Fruit fly (Drosophila melanogaster): Measurements from ENCODE around the gene CG9360.

- TF ChIP-seq h (GFP tag; optimal IDR thresholded peaks at IDR 0.05): peak; percentile 67
- peak; percentile 75 for TF ChIP-seq Hnf4 (GFP tag; optimal IDR thresholded peaks at IDR 0.05)
- TF ChIP-seq usp (GFP tag; optimal IDR thresholded peaks at IDR 0.05): no peak
- no peak for TF ChIP-seq Myc (optimal IDR thresholded peaks at IDR 0.05)
- TF ChIP-seq psq (GFP tag; optimal IDR thresholded peaks at IDR 0.05): peak; percentile 51
- no peak for TF ChIP-seq brk (GFP tag; optimal IDR thresholded peaks at IDR 0.05)
- TF ChIP-seq woc (GFP tag; optimal IDR thresholded peaks at IDR 0.05): peak; percentile 39
- no peak for TF ChIP-seq Mio (GFP tag; optimal IDR thresholded peaks at IDR 0.05)
- TF ChIP-seq Hr78 (GFP tag; optimal IDR thresholded peaks at IDR 0.05): no peak
- no peak for TF ChIP-seq Hr83 (GFP tag; optimal IDR thresholded peaks at IDR 0.05; ENCODE audit: poor library complexity, severe bottlenecking)
- no peak for TF ChIP-seq Abd-B (GFP tag; optimal IDR thresholded peaks at IDR 0.05)
- peak; percentile 25 for TF ChIP-seq CG9705 (GFP tag; optimal IDR thresholded peaks at IDR 0.05)
- no peak for TF ChIP-seq N (GFP tag; optimal IDR thresholded peaks at IDR 0.05)
- no peak for TF ChIP-seq dsf (GFP tag; optimal IDR thresholded peaks at IDR 0.05; ENCODE audit: borderline replicate concordance)
Observed at dm6 chrX:11720138-11720537, 44.3 kb downstream of the CG9360 start, which contains the start of gene Tango10.

All from whole organism, wandering third instar larva.